Worm (Caenorhabditis elegans) whole organism, young adult: Measurements from ENCODE around the gene his-71.

Experiments used
- D2030.7 ChIP-seq: fragments of 200-800 bp; sonication (Bioruptor generic); IDR thresholded peaks from 2 replicates; pipeline ENCODE4 v1.3.6; 2022; ENCODE audit warnings: missing genetic modification reagents, missing genetic modification characterization, missing compliant biosample characterization
- F22D6.2 ChIP-seq: sonication (generic microtip); optimal IDR thresholded peaks from 2 replicates; lab custom pipeline; 2016; ENCODE audit warnings: mild to moderate bottlenecking, missing genetic modification characterization, missing compliant biosample characterization
- F23B12.7 ChIP-seq: sonication (generic microtip); optimal IDR thresholded peaks from 2 replicates; lab custom pipeline; 2017; ENCODE audit warnings: missing genetic modification characterization, mild to moderate bottlenecking, missing compliant biosample characterization, antibody characterized with exemption, moderate library complexity; ENCODE audit not compliant: insufficient read depth
- F52B5.7 ChIP-seq: sonication (generic microtip); optimal IDR thresholded peaks from 2 replicates; lab custom pipeline; 2016; ENCODE audit warnings: mild to moderate bottlenecking, missing genetic modification characterization, missing compliant biosample characterization
- Y53F4B.3 ChIP-seq: fragments of 200-800 bp; sonication (Bioruptor generic); IDR thresholded peaks from 2 replicates; pipeline ENCODE4 v1.3.6; 2022; ENCODE audit warnings: missing genetic modification reagents, missing genetic modification characterization, missing compliant biosample characterization
- Y67H2A.10 ChIP-seq: fragments of 200-800 bp; sonication (Bioruptor generic); conservative IDR thresholded peaks from 2 replicates; pipeline ENCODE4 v1.3.6; 2022; ENCODE audit warnings: missing genetic modification reagents, missing genetic modification characterization, missing compliant biosample characterization
- Y95B8A.8 ChIP-seq: fragments of 200-800 bp; sonication (Bioruptor generic); IDR thresholded peaks from 2 replicates; pipeline ENCODE4 v1.3.6; 2022; ENCODE audit warnings: missing genetic modification reagents, missing genetic modification characterization, missing compliant biosample characterization
- ZK185.1 ChIP-seq: sonication (generic microtip); optimal IDR thresholded peaks from 2 replicates; lab custom pipeline; 2016; ENCODE audit warnings: mild to moderate bottlenecking, missing genetic modification characterization, missing compliant biosample characterization; ENCODE audit not compliant: poor library complexity, severe bottlenecking
- akir-1 ChIP-seq: fragments of 200-800 bp; sonication (Bioruptor generic); optimal IDR thresholded peaks from 2 replicates; lab custom pipeline; 2018; ENCODE audit warnings: mild to moderate bottlenecking, missing genetic modification characterization, moderate library complexity, missing compliant biosample characterization
- aptf-2 ChIP-seq: fragments of 200-800 bp; sonication (Bioruptor generic); conservative IDR thresholded peaks from 2 replicates; pipeline ENCODE4 v1.3.6; 2022; ENCODE audit warnings: missing genetic modification reagents, missing genetic modification characterization, missing compliant biosample characterization
- aptf-3 ChIP-seq: fragments of 200-800 bp; sonication (Bioruptor generic); IDR thresholded peaks from 2 replicates; pipeline ENCODE4 v1.3.6; 2022; ENCODE audit warnings: missing genetic modification characterization, missing compliant biosample characterization
- atf-7 ChIP-seq: sonication (generic microtip); optimal IDR thresholded peaks from 2 replicates; lab custom pipeline; 2017; ENCODE audit warnings: mild to moderate bottlenecking, missing genetic modification characterization, missing compliant biosample characterization
- athp-1 ChIP-seq: sonication (generic microtip); optimal IDR thresholded peaks from 2 replicates; lab custom pipeline; 2017; ENCODE audit warnings: mild to moderate bottlenecking, missing genetic modification characterization, missing compliant biosample characterization
- attf-5 ChIP-seq: fragments of 200-800 bp; sonication (Bioruptor generic); optimal IDR thresholded peaks from 2 replicates; lab custom pipeline; 2018; ENCODE audit warnings: mild to moderate bottlenecking, missing genetic modification characterization, missing compliant biosample characterization
- bed-2 ChIP-seq: fragments of 200-800 bp; sonication (Bioruptor generic); IDR thresholded peaks from 2 replicates; pipeline ENCODE4 v1.3.6; 2022; ENCODE audit warnings: missing genetic modification reagents, missing genetic modification characterization, missing compliant biosample characterization
- ceh-100 ChIP-seq: fragments of 200-800 bp; sonication (Bioruptor generic); IDR thresholded peaks from 2 replicates; pipeline ENCODE4 v1.3.6; 2022; ENCODE audit warnings: missing genetic modification reagents, missing genetic modification characterization, missing compliant biosample characterization
- ceh-27 ChIP-seq: fragments of 200-800 bp; sonication (Bioruptor generic); optimal IDR thresholded peaks from 2 replicates; lab custom pipeline; 2018; ENCODE audit warnings: mild to moderate bottlenecking, missing genetic modification characterization, moderate library complexity, missing compliant biosample characterization
- dox-1 ChIP-seq: fragments of 200-800 bp; sonication (Bioruptor generic); IDR thresholded peaks from 2 replicates; pipeline ENCODE4 v1.3.6; 2022; ENCODE audit warnings: missing genetic modification reagents, missing genetic modification characterization, missing compliant biosample characterization
- dpl-1 ChIP-seq: fragments of 150-350 bp; optimal IDR thresholded peaks from 2 replicates; lab custom pipeline; 2014; ENCODE audit warnings: missing biosample characterization, missing genetic modification reagents, missing genetic modification characterization
- ets-4 ChIP-seq: fragments of 200-800 bp; sonication (Bioruptor generic); optimal IDR thresholded peaks from 2 replicates; lab custom pipeline; 2018; ENCODE audit warnings: mild to moderate bottlenecking, missing genetic modification characterization, missing compliant biosample characterization
- hlh-12 ChIP-seq: sonication (generic microtip); optimal IDR thresholded peaks from 2 replicates; lab custom pipeline; 2016; ENCODE audit warnings: missing genetic modification characterization, missing compliant biosample characterization
- hmg-1.2 ChIP-seq: fragments of 200-800 bp; sonication (Bioruptor generic); IDR thresholded peaks from 2 replicates; pipeline ENCODE4 v1.3.6; 2022; ENCODE audit warnings: missing genetic modification reagents, missing genetic modification characterization, missing compliant biosample characterization
- lag-1 ChIP-seq: fragments of 200-800 bp; sonication (Bioruptor generic); IDR thresholded peaks from 2 replicates; pipeline ENCODE4 v1.3.6; 2022; ENCODE audit warnings: missing genetic modification reagents, missing genetic modification characterization, missing compliant biosample characterization
- lin-26 ChIP-seq: fragments of 200-800 bp; sonication (Bioruptor generic); IDR thresholded peaks from 2 replicates; pipeline ENCODE4 v1.3.6; 2022; ENCODE audit warnings: missing genetic modification reagents, missing genetic modification characterization, missing compliant biosample characterization
- lin-35 ChIP-seq, 3 experiments: fragments of 150-350 bp in 2 of 3; sonication (generic microtip) in 1 of 3; optimal IDR thresholded peaks; 2 replicates each; lab custom pipeline; 2014 to 2018; ENCODE audit warnings: missing biosample characterization in 3 of 3, missing genetic modification characterization in 3 of 3, missing genetic modification reagents in 3 of 3
- lin-54 ChIP-seq: fragments of 200-800 bp; sonication (Bioruptor generic); optimal IDR thresholded peaks from 2 replicates; lab custom pipeline; 2018; ENCODE audit warnings: mild to moderate bottlenecking, missing genetic modification characterization, missing compliant biosample characterization
- nfya-1 ChIP-seq: sonication (generic microtip); optimal IDR thresholded peaks from 2 replicates; lab custom pipeline; 2017; ENCODE audit warnings: antibody characterized with exemption, missing compliant biosample characterization, missing genetic modification characterization, borderline replicate concordance; ENCODE audit not compliant: insufficient read depth
- nfya-2 ChIP-seq: fragments of 200-800 bp; sonication (Bioruptor generic); IDR thresholded peaks from 2 replicates; pipeline ENCODE4 v1.3.6; 2022; ENCODE audit warnings: missing genetic modification reagents, missing genetic modification characterization, missing compliant biosample characterization
- nhr-120 ChIP-seq: fragments of 200-800 bp; sonication (Bioruptor generic); IDR thresholded peaks from 2 replicates; pipeline ENCODE4 v1.3.6; 2022; ENCODE audit warnings: missing genetic modification characterization, missing compliant biosample characterization
- pbrm-1 ChIP-seq: fragments of 200-800 bp; sonication (Bioruptor generic); IDR thresholded peaks from 2 replicates; pipeline ENCODE4 v1.3.6; 2022; ENCODE audit warnings: missing genetic modification reagents, missing genetic modification characterization, missing compliant biosample characterization
- somi-1 ChIP-seq: fragments of 200-800 bp; sonication (Bioruptor generic); optimal IDR thresholded peaks from 2 replicates; lab custom pipeline; 2018; ENCODE audit warnings: mild to moderate bottlenecking, missing genetic modification characterization, missing compliant biosample characterization
- zim-3 ChIP-seq: sonication (generic microtip); optimal IDR thresholded peaks from 2 replicates; lab custom pipeline; 2017; ENCODE audit warnings: mild to moderate bottlenecking, missing genetic modification characterization, moderate library complexity, missing compliant biosample characterization
- ztf-22 ChIP-seq: fragments of 200-800 bp; sonication (Bioruptor generic); optimal IDR thresholded peaks from 2 replicates; lab custom pipeline; 2018; ENCODE audit warnings: mild to moderate bottlenecking, missing genetic modification characterization, moderate library complexity, missing compliant biosample characterization
- ztf-3 ChIP-seq: fragments of 200-800 bp; sonication (Bioruptor generic); optimal IDR thresholded peaks from 2 replicates; lab custom pipeline; 2018; ENCODE audit warnings: mild to moderate bottlenecking, missing genetic modification characterization, missing compliant biosample characterization

Gene his-71

ce11 chrX:7942675-7943074 lies 39.2 kb downstream of the his-71 start:
- no peak for TF ChIP-seq nfya-2 (GFP tag; lab: Robert Waterston, UW)
- TF ChIP-seq lin-35 (GFP tag; optimal IDR thresholded peaks at IDR 0.05; lab: Kevin White, UChicago): no peak
- no peak for TF ChIP-seq ets-4
- TF ChIP-seq aptf-3 (GFP tag; lab: Robert Waterston, UW): no peak
- no peak for TF ChIP-seq attf-5 (GFP tag; lab: Kevin White, UChicago)
- no peak for TF ChIP-seq hmg-1.2 (GFP tag; lab: Robert Waterston, UW)
- TF ChIP-seq ZK185.1 (tag; lab: Kevin White, UChicago): no peak
- TF ChIP-seq ceh-27 (GFP tag; lab: Kevin White, UChicago): no peak
- TF ChIP-seq lin-54 (GFP tag; lab: Kevin White, UChicago): no peak
- no peak for TF ChIP-seq nhr-120 (GFP tag; lab: Robert Waterston, UW)
- TF ChIP-seq F52B5.7: no peak
- no peak for TF ChIP-seq dox-1 (GFP tag; lab: Robert Waterston, UW)
- TF ChIP-seq nfya-1 (tag; lab: Kevin White, UChicago): no peak
- TF ChIP-seq lin-26 (GFP tag; lab: Robert Waterston, UW): no peak
- no peak for TF ChIP-seq F23B12.7 (tag; lab: Kevin White, UChicago)
- no peak for TF ChIP-seq aptf-2 (GFP tag; lab: Robert Waterston, UW)
- TF ChIP-seq ztf-3 (GFP tag; lab: Kevin White, UChicago): no peak
- no peak for TF ChIP-seq Y95B8A.8 (GFP tag; lab: Robert Waterston, UW)
- TF ChIP-seq hlh-12 (tag; lab: Kevin White, UChicago): no peak

DNA sequence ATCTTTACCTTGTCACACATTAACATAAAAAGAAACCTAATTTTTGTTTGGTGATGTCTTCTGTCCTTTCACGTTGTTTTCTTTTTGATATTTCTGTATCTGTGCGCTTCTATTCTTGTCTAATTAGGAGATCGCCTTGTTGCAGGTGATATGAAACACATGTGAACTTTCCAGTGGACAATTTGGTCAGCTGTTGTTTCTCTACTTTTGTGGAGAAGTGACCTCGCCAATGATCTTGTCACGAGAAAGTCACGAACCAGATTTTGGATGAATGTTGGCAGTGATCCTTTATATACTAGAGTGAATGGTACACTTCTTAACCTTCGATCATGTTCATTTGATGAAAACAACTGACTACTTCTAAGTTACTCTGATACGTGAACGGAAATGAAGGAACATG lies 49.4 kb downstream of the his-71 start:
- no peak for TF ChIP-seq pbrm-1 (GFP tag; lab: Robert Waterston, UW)
- TF ChIP-seq Y53F4B.3 (GFP tag; lab: Robert Waterston, UW): no peak
- TF ChIP-seq akir-1 (GFP tag; lab: Kevin White, UChicago): no peak
- TF ChIP-seq ceh-100 (GFP tag; lab: Robert Waterston, UW): no peak
- TF ChIP-seq D2030.7 (GFP tag; lab: Robert Waterston, UW): no peak
- TF ChIP-seq bed-2 (GFP tag; lab: Robert Waterston, UW): no peak
- TF ChIP-seq somi-1: no peak
- no peak for TF ChIP-seq Y67H2A.10 (GFP tag; lab: Robert Waterston, UW)
- TF ChIP-seq athp-1 (tag; lab: Kevin White, UChicago): no peak
- no peak for TF ChIP-seq zim-3
- no peak for TF ChIP-seq dox-1 (GFP tag; lab: Robert Waterston, UW)
- TF ChIP-seq F22D6.2 (tag; lab: Kevin White, UChicago): no peak
- TF ChIP-seq dpl-1 (GFP tag; lab: Kevin White, UChicago): no peak
- TF ChIP-seq nfya-1 (tag; lab: Kevin White, UChicago): no peak
- TF ChIP-seq lag-1 (GFP tag; lab: Robert Waterston, UW): no peak
- TF ChIP-seq ZK185.1 (tag; lab: Kevin White, UChicago): no peak
- TF ChIP-seq attf-5 (GFP tag; lab: Kevin White, UChicago): no peak
- no peak for TF ChIP-seq atf-7 (tag; lab: Kevin White, UChicago)
- TF ChIP-seq ztf-22 (GFP tag; lab: Kevin White, UChicago): no peak
- TF ChIP-seq, all 124 proteins: peak for 0
